Worm (Caenorhabditis elegans) whole organism, midembryonic: Measurements from ENCODE around the gene C17C3.15.

Experiments used
- T22C8.4 ChIP-seq: fragments of 200-800 bp; sonication (Bioruptor generic); IDR thresholded peaks from 2 replicates; pipeline ENCODE4 v1.3.6; 2022; ENCODE audit warnings: missing genetic modification characterization, missing compliant biosample characterization
- cog-1 ChIP-seq: sonication (generic microtip); optimal IDR thresholded peaks from 2 replicates; lab custom pipeline; 2016; ENCODE audit warnings: missing genetic modification characterization, missing compliant biosample characterization
- flt-1 ChIP-seq: fragments of 200-800 bp; sonication (Bioruptor generic); IDR thresholded peaks from 2 replicates; pipeline ENCODE4 v1.3.6; 2022; ENCODE audit warnings: missing genetic modification characterization, missing compliant biosample characterization
- klf-2 ChIP-seq: fragments of 200-800 bp; sonication (Bioruptor generic); conservative IDR thresholded peaks from 2 replicates; pipeline ENCODE4 v1.3.6; 2022; ENCODE audit warnings: missing genetic modification reagents, missing genetic modification characterization, missing compliant biosample characterization
- med-1 ChIP-seq: sonication (generic microtip); optimal IDR thresholded peaks from 2 replicates; lab custom pipeline; 2017; ENCODE audit warnings: missing genetic modification characterization, mild to moderate bottlenecking, missing compliant biosample characterization, antibody characterized with exemption, missing genetic modification reagents; ENCODE audit not compliant: insufficient read depth
- ref-1 ChIP-seq: fragments of 200-800 bp; sonication (Bioruptor generic); conservative IDR thresholded peaks from 2 replicates; pipeline ENCODE4 v1.3.6; 2022; ENCODE audit warnings: missing genetic modification reagents, missing genetic modification characterization, missing compliant biosample characterization
- tab-1 ChIP-seq: fragments of 200-800 bp; sonication (Bioruptor generic); IDR thresholded peaks from 2 replicates; pipeline ENCODE4 v1.3.6; 2022; ENCODE audit warnings: missing genetic modification characterization, missing compliant biosample characterization
- ztf-23 ChIP-seq: fragments of 200-800 bp; sonication (Bioruptor generic); IDR thresholded peaks from 2 replicates; pipeline ENCODE4 v1.3.6; 2022; ENCODE audit warnings: missing genetic modification reagents, missing genetic modification characterization, missing compliant biosample characterization
- ztf-29 ChIP-seq: fragments of 200-800 bp; sonication (Bioruptor generic); IDR thresholded peaks from 2 replicates; pipeline ENCODE4 v1.3.6; 2022; ENCODE audit warnings: missing genetic modification reagents, missing genetic modification characterization, missing compliant biosample characterization

Gene C17C3.15

DNA sequence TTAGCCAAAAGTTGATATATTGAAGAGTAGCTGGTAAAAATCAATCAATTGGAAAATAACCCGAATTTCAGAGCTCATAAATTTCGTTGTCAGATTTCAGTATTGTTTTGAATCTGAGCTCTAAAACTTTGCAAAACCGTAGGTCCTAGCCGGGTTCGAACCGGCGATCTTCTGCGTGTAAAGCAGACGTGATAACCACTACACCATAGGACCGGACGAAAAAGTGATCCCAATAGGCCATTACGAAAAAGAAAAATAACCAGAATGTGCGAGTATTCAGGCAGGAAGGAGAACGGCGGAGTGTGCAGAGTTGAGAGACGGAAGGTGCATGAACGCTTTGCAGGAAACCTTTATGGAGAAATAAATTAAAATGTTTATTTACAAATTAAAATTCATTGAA is 6.6 kb downstream of the C17C3.15 start:
- peak; percentile 78 for TF ChIP-seq tab-1 (GFP tag; lab: Robert Waterston, UW)
- TF ChIP-seq med-1 (GFP tag; lab: Kevin White, UChicago): no peak
- peak; percentile 87 for TF ChIP-seq flt-1
- no peak for TF ChIP-seq ztf-29
- TF ChIP-seq cog-1 (tag; lab: Kevin White, UChicago): no peak
- TF ChIP-seq ztf-23: peak; percentile 73
- TF ChIP-seq T22C8.4 (GFP tag; lab: Robert Waterston, UW): peak; percentile 49; the same call in 1 of the 2 replicates
- no peak for TF ChIP-seq ref-1
- TF ChIP-seq klf-2 (GFP tag; lab: Robert Waterston, UW): 0 out of 2 replicates have a peak, but pooled peaks have one; percentile 22

DNA sequence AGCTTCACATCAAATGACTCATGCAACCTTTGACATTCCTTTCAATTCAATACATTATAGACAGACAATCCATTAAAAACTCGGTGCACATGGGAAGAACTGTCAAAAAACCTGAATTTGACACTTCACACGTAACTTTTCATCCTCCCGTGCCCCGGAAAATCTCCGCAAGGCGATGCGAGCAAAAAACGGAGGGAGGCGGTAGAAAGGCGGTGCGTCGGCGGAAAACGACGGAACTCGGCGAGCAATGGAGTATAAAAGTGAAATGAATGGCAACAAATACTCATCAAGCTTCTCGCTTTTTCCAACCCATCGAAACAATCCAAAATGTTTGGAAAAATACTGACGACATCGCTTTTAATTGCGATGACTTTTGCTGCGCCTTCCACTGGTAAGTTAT is 7.6 kb downstream of the C17C3.15 start, which contains the start of gene T25E4.1:
Gene T25E4.1 (plus strand): TSS at position 301 of the 400 bp plus-strand sequence.
- TF ChIP-seq med-1 (GFP tag; lab: Kevin White, UChicago) (no peak), cog-1 (tag; lab: Kevin White, UChicago) (no peak), flt-1 (no peak), ztf-29 (no peak), ref-1 (no peak), T22C8.4 (GFP tag; lab: Robert Waterston, UW) (no peak), klf-2 (GFP tag; lab: Robert Waterston, UW) (no peak), tab-1 (GFP tag; lab: Robert Waterston, UW) (no peak), ztf-23 (no peak)

DNA sequence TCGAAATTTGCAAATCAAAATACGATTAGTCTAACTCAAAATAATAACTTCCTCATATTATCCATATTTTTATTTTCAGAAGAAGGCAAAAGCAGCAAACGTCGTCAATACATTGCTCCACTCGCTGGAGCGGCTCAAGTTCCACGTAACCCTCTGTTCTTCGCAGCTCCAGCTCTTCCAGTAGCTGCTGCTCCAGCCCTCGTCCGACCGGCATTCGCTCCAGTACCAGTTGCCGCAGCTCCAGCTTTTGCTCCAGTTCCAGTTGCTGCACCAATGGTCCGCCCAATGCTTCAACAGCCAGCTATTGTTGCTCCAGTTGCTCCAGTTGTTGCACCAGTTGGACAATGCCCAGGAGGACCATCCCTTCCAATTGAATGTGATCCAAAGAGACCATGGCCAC is 8.3 kb downstream of the C17C3.15 start:
- TF ChIP-seq klf-2 (GFP tag; lab: Robert Waterston, UW) (no peak), med-1 (GFP tag; lab: Kevin White, UChicago) (no peak), tab-1 (GFP tag; lab: Robert Waterston, UW) (no peak), flt-1 (no peak), ztf-29 (no peak), ztf-23 (no peak)

DNA sequence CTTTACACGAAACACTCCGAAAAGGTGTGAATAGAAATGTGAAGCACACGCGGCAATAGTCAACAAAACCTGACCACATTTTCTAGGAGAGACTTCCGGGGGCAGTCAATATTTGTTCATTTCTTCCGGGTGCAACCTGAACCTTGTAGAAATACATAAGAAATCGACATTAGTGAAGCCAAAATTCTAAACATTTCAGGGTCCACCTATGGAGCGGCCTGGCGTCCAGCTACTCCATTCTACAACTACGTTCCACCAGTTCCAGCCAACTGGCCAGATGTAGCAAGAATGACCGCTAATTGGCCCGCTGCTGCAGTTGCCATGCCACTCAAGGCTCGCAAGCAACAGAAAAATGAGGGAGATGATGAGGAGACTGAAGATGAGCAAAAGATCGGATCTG is 8.8 kb downstream of the C17C3.15 start:
- TF ChIP-seq ztf-29 (no peak), med-1 (GFP tag; lab: Kevin White, UChicago) (no peak), T22C8.4 (GFP tag; lab: Robert Waterston, UW) (no peak), klf-2 (GFP tag; lab: Robert Waterston, UW) (no peak), tab-1 (GFP tag; lab: Robert Waterston, UW) (no peak), flt-1 (no peak), cog-1 (tag; lab: Kevin White, UChicago) (no peak), ztf-23 (no peak)

DNA sequence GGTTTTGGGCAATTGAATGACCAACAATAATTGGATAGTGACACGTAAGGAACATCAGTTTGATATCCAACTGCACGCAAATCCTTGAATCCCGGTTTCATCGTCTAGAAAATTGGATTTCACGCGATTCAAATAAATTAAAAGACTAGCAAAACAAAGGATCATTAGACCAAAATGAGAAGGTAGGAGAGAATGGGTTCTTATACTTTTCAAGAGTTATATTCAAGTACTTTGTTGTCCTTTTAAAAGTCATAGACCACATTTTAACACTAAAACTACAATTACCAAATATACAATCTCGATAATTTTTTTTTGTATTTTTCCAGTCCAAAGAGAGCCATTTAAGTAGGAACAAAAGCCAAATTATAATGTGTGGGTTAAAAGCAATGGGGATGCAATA is 11.9 kb downstream of the C17C3.15 start, which contains the start of gene T25E4.2:
Gene T25E4.2 (minus strand): TSS at position 101 of the 400 bp plus-strand sequence.
- TF ChIP-seq cog-1 (tag; lab: Kevin White, UChicago) (no peak), ztf-29 (no peak), flt-1 (no peak), med-1 (GFP tag; lab: Kevin White, UChicago) (no peak), T22C8.4 (GFP tag; lab: Robert Waterston, UW) (no peak), tab-1 (GFP tag; lab: Robert Waterston, UW) (no peak), ztf-23 (no peak), ref-1 (no peak), klf-2 (GFP tag; lab: Robert Waterston, UW) (no peak)

DNA sequence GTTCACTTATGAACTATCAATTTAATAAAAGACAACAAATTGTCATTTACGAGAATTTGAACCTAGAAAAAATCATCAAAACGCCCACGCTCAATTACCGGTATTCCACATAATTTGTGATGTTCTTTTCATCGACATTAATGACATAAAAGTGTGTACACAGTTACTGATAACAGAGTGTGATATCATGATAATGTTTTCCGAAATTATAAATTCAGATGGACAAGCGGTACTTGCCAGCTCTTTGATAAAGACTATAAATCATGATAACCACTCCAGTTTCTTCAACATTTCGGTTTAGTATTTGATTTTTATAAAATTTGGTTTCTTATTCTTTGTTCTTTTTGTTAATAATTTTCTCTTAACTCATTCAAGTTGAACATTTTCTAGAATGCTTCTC is 15.3 kb downstream of the C17C3.15 start, which contains the start of gene lys-8:
Gene lys-8 (plus strand): TSS at position 391 of the 400 bp plus-strand sequence.
- TF ChIP-seq med-1 (GFP tag; lab: Kevin White, UChicago) (no peak), klf-2 (GFP tag; lab: Robert Waterston, UW) (no peak), cog-1 (tag; lab: Kevin White, UChicago) (no peak), ztf-29 (no peak), flt-1 (no peak), tab-1 (GFP tag; lab: Robert Waterston, UW) (no peak)

DNA sequence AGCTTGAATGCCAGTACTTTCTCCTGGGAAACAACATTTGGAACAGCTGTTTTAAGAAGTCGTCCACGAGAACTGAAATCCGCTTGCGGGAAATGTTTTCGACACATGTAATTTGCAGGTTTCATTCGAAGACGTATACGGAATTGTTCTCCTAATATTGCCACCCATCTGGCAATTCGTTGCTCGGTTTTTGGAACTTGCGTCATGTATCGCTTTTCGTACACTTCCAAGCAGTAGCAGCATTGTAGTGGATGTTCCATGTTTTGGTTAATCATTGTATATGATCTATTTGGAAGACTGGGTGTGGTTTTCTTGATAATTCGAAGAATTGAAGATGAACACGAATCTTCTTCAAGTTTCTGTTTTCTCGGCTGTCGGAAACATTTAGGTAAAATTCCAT is 17.3 kb downstream of the C17C3.15 start:
- TF ChIP-seq cog-1 (tag; lab: Kevin White, UChicago): no peak
- TF ChIP-seq ztf-29: no peak
- TF ChIP-seq tab-1 (GFP tag; lab: Robert Waterston, UW): no peak
- no peak for TF ChIP-seq med-1 (GFP tag; lab: Kevin White, UChicago)
- TF ChIP-seq ref-1: no peak
- TF ChIP-seq T22C8.4 (GFP tag; lab: Robert Waterston, UW): no peak
- no peak for TF ChIP-seq klf-2 (GFP tag; lab: Robert Waterston, UW)
- no peak for TF ChIP-seq ztf-23
- no peak for TF ChIP-seq flt-1

DNA sequence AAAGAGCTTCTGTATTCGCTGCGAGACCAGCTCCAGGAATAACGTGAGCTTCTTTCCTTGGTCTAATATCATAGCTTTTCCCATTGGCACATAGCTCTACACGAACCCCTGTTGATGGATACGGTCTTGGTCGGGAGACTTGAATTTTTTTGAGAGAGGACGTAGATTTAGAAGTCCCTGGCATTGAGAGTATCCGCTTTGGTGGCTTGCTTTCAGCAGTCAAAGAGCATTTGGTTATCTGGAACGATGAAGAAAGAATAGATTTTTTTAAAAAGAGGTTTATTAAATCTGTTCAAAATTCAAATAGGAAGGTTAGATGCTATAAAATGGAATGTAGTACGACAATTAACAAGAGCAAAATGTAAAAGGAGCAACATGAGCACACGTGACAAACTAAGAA is 19.2 kb downstream of the C17C3.15 start, which contains the start of gene C17G10.13:
Gene C17G10.13 (minus strand): TSS at position 101 of the 400 bp plus-strand sequence.
- TF ChIP-seq ref-1 (no peak), ztf-29 (no peak), med-1 (GFP tag; lab: Kevin White, UChicago) (no peak), klf-2 (GFP tag; lab: Robert Waterston, UW) (no peak), ztf-23 (no peak), T22C8.4 (GFP tag; lab: Robert Waterston, UW) (no peak), cog-1 (tag; lab: Kevin White, UChicago) (no peak), flt-1 (no peak), tab-1 (GFP tag; lab: Robert Waterston, UW) (no peak)

DNA sequence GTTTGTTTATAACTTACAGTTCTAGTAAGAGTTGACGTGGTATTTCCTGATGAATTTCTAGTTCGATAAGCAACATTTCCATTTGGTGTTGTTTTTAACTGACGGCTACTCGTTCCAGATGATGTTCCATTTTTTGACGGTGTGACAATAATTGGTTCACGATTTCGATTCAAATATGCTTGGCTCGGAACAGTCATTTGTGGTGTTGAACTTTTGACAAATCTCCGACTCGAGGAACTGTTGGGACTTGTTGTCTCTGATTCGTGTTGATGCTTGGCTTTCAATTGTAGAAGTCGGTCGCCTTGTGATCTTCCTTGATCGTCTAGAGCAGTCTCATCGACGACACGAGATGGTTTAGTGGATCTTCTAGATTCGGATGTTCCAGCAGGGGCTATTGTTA is 21.1 kb downstream of the C17C3.15 start:
- TF ChIP-seq flt-1: no peak
- TF ChIP-seq ztf-29: no peak
- TF ChIP-seq tab-1 (GFP tag; lab: Robert Waterston, UW): no peak

DNA sequence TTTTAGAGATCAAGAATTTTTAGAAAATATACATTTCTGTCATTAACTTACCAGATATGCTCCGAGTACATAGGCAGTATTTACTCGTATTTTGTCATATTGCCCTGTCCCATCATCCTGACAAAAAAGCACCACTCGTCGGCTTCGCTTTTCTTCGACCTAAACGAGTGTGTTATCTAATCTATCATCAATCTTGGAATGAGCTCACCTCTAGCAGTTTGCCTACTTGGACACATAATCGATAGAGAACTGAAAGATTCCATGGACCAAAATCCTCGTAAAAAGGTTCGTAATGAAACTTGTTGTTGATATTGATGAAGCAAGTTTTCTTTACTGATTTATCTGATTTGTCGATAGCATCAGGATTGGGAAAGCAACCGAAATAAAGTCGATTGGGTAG is 22.4 kb downstream of the C17C3.15 start:
- TF ChIP-seq med-1 (GFP tag; lab: Kevin White, UChicago): no peak
- no peak for TF ChIP-seq ztf-23
